Worm (Caenorhabditis elegans): ENCODE results near the gene col-160.

col-160 gene

ce11 chrV:13166582-13166981 is 35.4 kb downstream of the col-160 start:
- no peak for TF ChIP-seq lag-1 (GFP tag; IDR thresholded peaks at IDR 0.05)
- TF ChIP-seq D2030.7 (GFP tag; IDR thresholded peaks at IDR 0.05) = no peak
- TF ChIP-seq bed-1 (GFP tag; IDR thresholded peaks at IDR 0.05) = 0 out of 2 replicates have a peak, but pooled peaks have one; percentile 44
- TF ChIP-seq die-1 (tag; optimal IDR thresholded peaks at IDR 0.05) = no peak

- TF ChIP-seq hrde-1 (tag; optimal IDR thresholded peaks at IDR 0.05; ENCODE audit: borderline replicate concordance) (no peak), F37B4.10 (GFP tag; IDR thresholded peaks at IDR 0.05) (no peak), aptf-3 (GFP tag; IDR thresholded peaks at IDR 0.05) (no peak), Y79H2A.3 (GFP tag; conservative IDR thresholded peaks at IDR 0.05) (no peak), ztf-6 (GFP tag; IDR thresholded peaks at IDR 0.05) (no peak), snpc-1.1 (tag; optimal IDR thresholded peaks at IDR 0.05; ENCODE audit: insufficient read depth) (no peak), atf-7 (tag; optimal IDR thresholded peaks at IDR 0.05) (no peak), nhr-80 (tag; optimal IDR thresholded peaks at IDR 0.05) (no peak), unc-130 (GFP tag; optimal IDR thresholded peaks at IDR 0.05) (no peak), ccch-3 (GFP tag; optimal IDR thresholded peaks at IDR 0.05) (no peak), madf-10 (tag; optimal IDR thresholded peaks at IDR 0.05) (no peak), akir-1 (GFP tag; optimal IDR thresholded peaks at IDR 0.05) (no peak), nfya-2 (GFP tag; IDR thresholded peaks at IDR 0.05) (no peak), zfh-2 (GFP tag; conservative IDR thresholded peaks at IDR 0.05) (no peak), F52B5.7 (tag; optimal IDR thresholded peaks at IDR 0.05) (no peak), dpl-1 (GFP tag; optimal IDR thresholded peaks at IDR 0.05) (no peak), ceh-79 (tag; optimal IDR thresholded peaks at IDR 0.05) (no peak), mxl-1 (tag; optimal IDR thresholded peaks at IDR 0.05) (no peak), lin-35 (GFP tag; optimal IDR thresholded peaks at IDR 0.05) (no peak), zim-3 (tag; optimal IDR thresholded peaks at IDR 0.05) (no peak)
Observed at ce11 chrV:13165244-13165643, 36.7 kb downstream of the col-160 start.

ce11 chrV:13163841-13164240 is 38.1 kb downstream of the col-160 start:
- TF ChIP-seq egl-44 (GFP tag; IDR thresholded peaks at IDR 0.05) (0 out of 2 replicates have a peak, but pooled peaks have one; percentile 43), hmg-20 (GFP tag; IDR thresholded peaks at IDR 0.05) (no peak), Y95B8A.8 (GFP tag; IDR thresholded peaks at IDR 0.05) (no peak), xnd-1 (tag; optimal IDR thresholded peaks at IDR 0.05) (no peak), dpl-1 (GFP tag; optimal IDR thresholded peaks at IDR 0.05) (no peak), ceh-40 (GFP tag; IDR thresholded peaks at IDR 0.05) (no peak), snpc-3.4 (tag; optimal IDR thresholded peaks at IDR 0.05) (no peak), unc-130 (GFP tag; optimal IDR thresholded peaks at IDR 0.05) (no peak), ceh-58 (GFP tag; IDR thresholded peaks at IDR 0.05) (no peak), B0336.3 (GFP tag; IDR thresholded peaks at IDR 0.05) (peak; percentile 25; the same call in 1 of the 2 replicates), ZK185.1 (tag; optimal IDR thresholded peaks at IDR 0.05; ENCODE audit: poor library complexity, severe bottlenecking) (no peak), dpff-1 (tag; optimal IDR thresholded peaks at IDR 0.05) (no peak), hlh-26 (GFP tag; conservative IDR thresholded peaks at IDR 0.05) (no peak), cebp-1 (GFP tag; IDR thresholded peaks at IDR 0.05) (no peak), cebp-1 (tag; optimal IDR thresholded peaks at IDR 0.05) (no peak), B0261.1 (tag; optimal IDR thresholded peaks at IDR 0.05) (no peak), lin-35 (GFP tag; optimal IDR thresholded peaks at IDR 0.05) (no peak), lsy-27 (tag; optimal IDR thresholded peaks at IDR 0.05; ENCODE audit: borderline replicate concordance, insufficient read depth) (no peak), repo-1 (tag; optimal IDR thresholded peaks at IDR 0.05) (peak; percentile 33), madf-6 (GFP tag; IDR thresholded peaks at IDR 0.05) (no peak), K11D2.4 (GFP tag; IDR thresholded peaks at IDR 0.05) (no peak), snpc-4 (GFP tag; optimal IDR thresholded peaks at IDR 0.05) (no peak), snpc-4 (tag; optimal IDR thresholded peaks at IDR 0.05) (peak in 2 of 4 experiments; percentile 1 to 55), somi-1 (GFP tag; optimal IDR thresholded peaks at IDR 0.05) (no peak), B0035.1 (tag; optimal IDR thresholded peaks at IDR 0.05) (no peak), bed-2 (GFP tag; IDR thresholded peaks at IDR 0.05) (no peak), F10E7.11 (tag; optimal IDR thresholded peaks at IDR 0.05) (no peak)
